Comparison of ENCODE assay signal across 1 fruit fly cellular context in genomic region chr3L:13865484-13865883, dm6.
TF ChIP-seq lines count a peak whose summit lies in the region.

No protein-coding gene starts in this region.

TF ChIP-seq in whole organism, embryonic, 481 proteins besides CTCF, POLR2A, EP300 and RAD21 (continued from another document and continues in another):
- peak; percentile 31 for TF ChIP-seq CG9727 (GFP tag; optimal IDR thresholded peaks at IDR 0.05; lab: Kevin White, UChicago)
- TF ChIP-seq CG13775 (GFP tag; optimal IDR thresholded peaks at IDR 0.05; lab: Kevin White, UChicago) = no peak
- peak; percentile 6 for TF ChIP-seq scrt (GFP tag; optimal IDR thresholded peaks at IDR 0.05; lab: Kevin White, UChicago)
- peak; percentile 58 for TF ChIP-seq stwl (tag; optimal IDR thresholded peaks at IDR 0.05; lab: Kevin White, UChicago)
- peak; percentile 31 for TF ChIP-seq CG10543 (GFP tag; optimal IDR thresholded peaks at IDR 0.05; lab: Kevin White, UChicago)
- peak; percentile 78 for TF ChIP-seq lab (GFP tag; optimal IDR thresholded peaks at IDR 0.05; lab: Kevin White, UChicago)
- TF ChIP-seq Spps (tag; optimal IDR thresholded peaks at IDR 0.05; lab: Kevin White, UChicago) = peak; percentile 86
- no peak for TF ChIP-seq klu (GFP tag; IDR thresholded peaks at IDR 0.05; lab: Robert Waterston, UW)
- TF ChIP-seq corto (GFP tag; optimal IDR thresholded peaks at IDR 0.05; lab: Kevin White, UChicago) = no peak
- TF ChIP-seq org-1 (GFP tag; optimal IDR thresholded peaks at IDR 0.05; lab: Kevin White, UChicago) = peak; percentile 85
- no peak for TF ChIP-seq Dref (GFP tag; IDR thresholded peaks at IDR 0.05; lab: Robert Waterston, UW)
- TF ChIP-seq gsb (GFP tag; IDR thresholded peaks at IDR 0.05; lab: Robert Waterston, UW) = no peak
- peak; percentile 7 for TF ChIP-seq Dek (tag; optimal IDR thresholded peaks at IDR 0.05; lab: Kevin White, UChicago)
- no peak for TF ChIP-seq CG8765 (GFP tag; IDR thresholded peaks at IDR 0.05; lab: Robert Waterston, UW)
- peak in 1 of 2 experiments; percentile 59 for TF ChIP-seq Hr78 (GFP tag; optimal IDR thresholded peaks at IDR 0.05; lab: Kevin White, UChicago)
- TF ChIP-seq CG9932 (GFP tag; IDR thresholded peaks at IDR 0.05; lab: Robert Waterston, UW) = no peak
- no peak for TF ChIP-seq chinmo (GFP tag; IDR thresholded peaks at IDR 0.05; lab: Robert Waterston, UW; ENCODE audit: partially characterized antibody)
- no peak for TF ChIP-seq nmo (GFP tag; optimal IDR thresholded peaks at IDR 0.05; lab: Kevin White, UChicago)
- TF ChIP-seq CG16815 (GFP tag; optimal IDR thresholded peaks at IDR 0.05; lab: Kevin White, UChicago) = no peak
- peak; percentile 64 for TF ChIP-seq NC2α (GFP tag; optimal IDR thresholded peaks at IDR 0.05; lab: Kevin White, UChicago)
- TF ChIP-seq BEAF-32 (GFP tag; optimal IDR thresholded peaks at IDR 0.05; lab: Kevin White, UChicago) = no peak
- TF ChIP-seq ind (GFP tag; optimal IDR thresholded peaks at IDR 0.05; lab: Kevin White, UChicago) = no peak
- no peak for TF ChIP-seq sr (GFP tag; IDR thresholded peaks at IDR 0.05; lab: Robert Waterston, UW)
- no peak for TF ChIP-seq hkb (optimal IDR thresholded peaks at IDR 0.05; lab: Kevin White, UChicago)
- TF ChIP-seq hkb (GFP tag; IDR thresholded peaks at IDR 0.05; lab: Robert Waterston, UW) = peak; percentile 36; the same call in 1 of the 2 replicates
- TF ChIP-seq Hsf (GFP tag; optimal IDR thresholded peaks at IDR 0.05; lab: Kevin White, UChicago) = peak; percentile 31
- 0 out of 3 replicates have a peak, but pooled peaks have one; percentile 38 for TF ChIP-seq z (GFP tag; IDR thresholded peaks at IDR 0.05; lab: Robert Waterston, UW)
- TF ChIP-seq CG18262 (tag; optimal IDR thresholded peaks at IDR 0.05; lab: Kevin White, UChicago) = peak; percentile 78
- peak; percentile 80 for TF ChIP-seq CG12219 (GFP tag; optimal IDR thresholded peaks at IDR 0.05; lab: Kevin White, UChicago)
- TF ChIP-seq p53 (GFP tag; optimal IDR thresholded peaks at IDR 0.05; lab: Kevin White, UChicago) = peak; percentile 24
- peak; percentile 82 for TF ChIP-seq unpg (GFP tag; optimal IDR thresholded peaks at IDR 0.05; lab: Kevin White, UChicago)
- TF ChIP-seq vnd (GFP tag; IDR thresholded peaks at IDR 0.05; lab: Robert Waterston, UW; ENCODE audit: partially characterized antibody) = no peak
- no peak for TF ChIP-seq Dfd (GFP tag; optimal IDR thresholded peaks at IDR 0.05; lab: Kevin White, UChicago)
- TF ChIP-seq Optix (GFP tag; IDR thresholded peaks at IDR 0.05; lab: Robert Waterston, UW) = no peak
- peak; percentile 95 for TF ChIP-seq Kr (GFP tag; optimal IDR thresholded peaks at IDR 0.05; lab: Kevin White, UChicago)
- peak; percentile 20 for TF ChIP-seq Fer2 (tag; optimal IDR thresholded peaks at IDR 0.05; lab: Kevin White, UChicago)
- no peak for TF ChIP-seq CG14441 (GFP tag; IDR thresholded peaks at IDR 0.05; lab: Robert Waterston, UW)
- no peak for TF ChIP-seq tna (GFP tag; IDR thresholded peaks at IDR 0.05; lab: Robert Waterston, UW; ENCODE audit: partially characterized antibody)
- no peak for TF ChIP-seq Myb (GFP tag; optimal IDR thresholded peaks at IDR 0.05; lab: Kevin White, UChicago)
- no peak for TF ChIP-seq CG14667 (GFP tag; IDR thresholded peaks at IDR 0.05; lab: Robert Waterston, UW)
- peak; percentile 72 for TF ChIP-seq CG11504 (tag; optimal IDR thresholded peaks at IDR 0.05; lab: Kevin White, UChicago)
- no peak for TF ChIP-seq dimm (GFP tag; IDR thresholded peaks at IDR 0.05; lab: Robert Waterston, UW)
- TF ChIP-seq CG15269 (tag; optimal IDR thresholded peaks at IDR 0.05; lab: Kevin White, UChicago) = peak; percentile 63
- no peak for TF ChIP-seq CG7745 (tag; optimal IDR thresholded peaks at IDR 0.05; lab: Kevin White, UChicago)
- peak; percentile 60 for TF ChIP-seq grau (tag; optimal IDR thresholded peaks at IDR 0.05; lab: Kevin White, UChicago)
- TF ChIP-seq cwo (GFP tag; optimal IDR thresholded peaks at IDR 0.05; lab: Kevin White, UChicago) = peak; percentile 28
- TF ChIP-seq CG34376 (GFP tag; optimal IDR thresholded peaks at IDR 0.05; lab: Kevin White, UChicago) = no peak
- TF ChIP-seq CG30431 (GFP tag; optimal IDR thresholded peaks at IDR 0.05; lab: Kevin White, UChicago) = peak; percentile 62
- peak; percentile 18 for TF ChIP-seq Hmr (GFP tag; optimal IDR thresholded peaks at IDR 0.05; lab: Kevin White, UChicago)
- peak; percentile 86 for TF ChIP-seq CG2678 (tag; optimal IDR thresholded peaks at IDR 0.05; lab: Kevin White, UChicago)
- no peak for TF ChIP-seq CG11456 (GFP tag; IDR thresholded peaks at IDR 0.05; lab: Robert Waterston, UW)
- TF ChIP-seq slou (GFP tag; optimal IDR thresholded peaks at IDR 0.05; lab: Kevin White, UChicago) = no peak
- peak; percentile 10 for TF ChIP-seq dm (GFP tag; optimal IDR thresholded peaks at IDR 0.05; lab: Kevin White, UChicago)
- peak; percentile 23 for TF ChIP-seq CG18476 (GFP tag; optimal IDR thresholded peaks at IDR 0.05; lab: Kevin White, UChicago)
- TF ChIP-seq CG3281 (GFP tag; optimal IDR thresholded peaks at IDR 0.05; lab: Kevin White, UChicago) = no peak
- peak; percentile 49 for TF ChIP-seq Max (GFP tag; optimal IDR thresholded peaks at IDR 0.05; lab: Kevin White, UChicago)
- peak; percentile 24 for TF ChIP-seq CG33213 (GFP tag; optimal IDR thresholded peaks at IDR 0.05; lab: Kevin White, UChicago)
- TF ChIP-seq az2 (GFP tag; optimal IDR thresholded peaks at IDR 0.05; lab: Kevin White, UChicago) = peak; percentile 35
- peak; percentile 91 for TF ChIP-seq CG1233 (GFP tag; optimal IDR thresholded peaks at IDR 0.05; lab: Kevin White, UChicago)
- peak; percentile 59 for TF ChIP-seq CG8388 (GFP tag; optimal IDR thresholded peaks at IDR 0.05; lab: Kevin White, UChicago)
- TF ChIP-seq kni (GFP tag; optimal IDR thresholded peaks at IDR 0.05; lab: Kevin White, UChicago) = no peak
- peak; percentile 75 for TF ChIP-seq CG1792 (GFP tag; optimal IDR thresholded peaks at IDR 0.05; lab: Kevin White, UChicago)
- TF ChIP-seq CG14014 (GFP tag; IDR thresholded peaks at IDR 0.05; lab: Robert Waterston, UW) = no peak
- peak; percentile 40 for TF ChIP-seq pb (GFP tag; optimal IDR thresholded peaks at IDR 0.05; lab: Kevin White, UChicago)
- TF ChIP-seq nerfin-2 (GFP tag; IDR thresholded peaks at IDR 0.05; lab: Robert Waterston, UW; ENCODE audit: partially characterized antibody) = no peak
- TF ChIP-seq CG8281 (tag; optimal IDR thresholded peaks at IDR 0.05; lab: Kevin White, UChicago) = peak; percentile 63
- TF ChIP-seq CG2875 (GFP tag; optimal IDR thresholded peaks at IDR 0.05; lab: Kevin White, UChicago) = peak; percentile 90
- no peak for TF ChIP-seq Doc2 (GFP tag; IDR thresholded peaks at IDR 0.05; lab: Robert Waterston, UW)
- TF ChIP-seq CG1024 (GFP tag; IDR thresholded peaks at IDR 0.05; lab: Robert Waterston, UW) = peak; percentile 11; the same call in 1 of the 2 replicates
- TF ChIP-seq phol (tag; optimal IDR thresholded peaks at IDR 0.05; lab: Kevin White, UChicago) = peak; percentile 48
- TF ChIP-seq Blimp-1 (GFP tag; optimal IDR thresholded peaks at IDR 0.05; lab: Kevin White, UChicago) = peak; percentile 82
- TF ChIP-seq CG2129 (GFP tag; IDR thresholded peaks at IDR 0.05; lab: Robert Waterston, UW; ENCODE audit: partially characterized antibody) = no peak
- no peak for TF ChIP-seq pita (GFP tag; optimal IDR thresholded peaks at IDR 0.05; lab: Kevin White, UChicago)
- TF ChIP-seq Side (GFP tag; optimal IDR thresholded peaks at IDR 0.05; lab: Kevin White, UChicago) = peak; percentile 68
- TF ChIP-seq C15 (GFP tag; IDR thresholded peaks at IDR 0.05; lab: Robert Waterston, UW) = no peak
- peak; percentile 93 for TF ChIP-seq Med (GFP tag; lab: Kevin White, UChicago)
- no peak for TF ChIP-seq insv (GFP tag; optimal IDR thresholded peaks at IDR 0.05; lab: Kevin White, UChicago)
- TF ChIP-seq CG12769 (tag; optimal IDR thresholded peaks at IDR 0.05; lab: Kevin White, UChicago) = peak; percentile 72
- TF ChIP-seq CG17385 (GFP tag; optimal IDR thresholded peaks at IDR 0.05; lab: Kevin White, UChicago) = peak; percentile 49
- TF ChIP-seq gem (tag; optimal IDR thresholded peaks at IDR 0.05; lab: Kevin White, UChicago) = peak; percentile 77
- no peak for TF ChIP-seq cad (GFP tag; optimal IDR thresholded peaks at IDR 0.05; lab: Kevin White, UChicago)
- no peak for TF ChIP-seq CG6689 (GFP tag; IDR thresholded peaks at IDR 0.05; lab: Robert Waterston, UW)
- TF ChIP-seq CG10274 (GFP tag; optimal IDR thresholded peaks at IDR 0.05; lab: Kevin White, UChicago) = peak; percentile 34
- TF ChIP-seq CG2202 (tag; optimal IDR thresholded peaks at IDR 0.05; lab: Kevin White, UChicago) = peak; percentile 93
- TF ChIP-seq chm (GFP tag; IDR thresholded peaks at IDR 0.05; lab: Robert Waterston, UW) = no peak; the same call in 1 of the 2 replicates
- TF ChIP-seq onecut (GFP tag; IDR thresholded peaks at IDR 0.05; lab: Robert Waterston, UW) = peak; percentile 72
- TF ChIP-seq tx (GFP tag; optimal IDR thresholded peaks at IDR 0.05; lab: Kevin White, UChicago) = no peak
- no peak for TF ChIP-seq Lpt (GFP tag; optimal IDR thresholded peaks at IDR 0.05; lab: Kevin White, UChicago)
- peak in 1 of 2 experiments; percentile 88 for TF ChIP-seq bsh (GFP tag; optimal IDR thresholded peaks at IDR 0.05; lab: Kevin White, UChicago)
- no peak for TF ChIP-seq CG31388 (GFP tag; optimal IDR thresholded peaks at IDR 0.05; lab: Kevin White, UChicago)
- no peak for TF ChIP-seq GATAe (GFP tag; conservative IDR thresholded peaks at IDR 0.05; lab: Robert Waterston, UW)
- no peak; the same call in 2 of the 3 replicates for TF ChIP-seq CG14050 (GFP tag; IDR thresholded peaks at IDR 0.05; lab: Robert Waterston, UW)
- TF ChIP-seq CG17186 (GFP tag; optimal IDR thresholded peaks at IDR 0.05; lab: Kevin White, UChicago) = peak; percentile 69
- no peak for TF ChIP-seq CG2120 (GFP tag; optimal IDR thresholded peaks at IDR 0.05; lab: Kevin White, UChicago)
- TF ChIP-seq CG1602 (GFP tag; optimal IDR thresholded peaks at IDR 0.05; lab: Kevin White, UChicago) = peak; percentile 66
- TF ChIP-seq B-H1 (GFP tag; IDR thresholded peaks at IDR 0.05; lab: Robert Waterston, UW) = no peak
- peak; percentile 87 for TF ChIP-seq HLHmδ (GFP tag; optimal IDR thresholded peaks at IDR 0.05; lab: Kevin White, UChicago)
- TF ChIP-seq Drgx (GFP tag; IDR thresholded peaks at IDR 0.05; lab: Robert Waterston, UW) = no peak
- no peak for TF ChIP-seq knrl (GFP tag; IDR thresholded peaks at IDR 0.05; lab: Robert Waterston, UW; ENCODE audit: partially characterized antibody)
- no peak for TF ChIP-seq nom (GFP tag; optimal IDR thresholded peaks at IDR 0.05; lab: Kevin White, UChicago)
- TF ChIP-seq CrebB (tag; optimal IDR thresholded peaks at IDR 0.05; lab: Kevin White, UChicago) = peak; percentile 82
- TF ChIP-seq ac (GFP tag; optimal IDR thresholded peaks at IDR 0.05; lab: Kevin White, UChicago) = peak; percentile 94
- peak; percentile 91 for TF ChIP-seq CG7987 (GFP tag; optimal IDR thresholded peaks at IDR 0.05; lab: Kevin White, UChicago)
- no peak for TF ChIP-seq Dp (GFP tag; optimal IDR thresholded peaks at IDR 0.05; lab: Kevin White, UChicago)
- TF ChIP-seq ttk (GFP tag; IDR thresholded peaks at IDR 0.05; lab: Robert Waterston, UW) = no peak
- TF ChIP-seq CG42726 (GFP tag; IDR thresholded peaks at IDR 0.05; lab: Robert Waterston, UW; ENCODE audit: partially characterized antibody) = no peak
- TF ChIP-seq CG7928 (GFP tag; optimal IDR thresholded peaks at IDR 0.05; lab: Kevin White, UChicago) = no peak
- TF ChIP-seq CG18011 (GFP tag; optimal IDR thresholded peaks at IDR 0.05; lab: Kevin White, UChicago) = peak; percentile 19
- peak in 1 of 2 experiments; percentile 45 for TF ChIP-seq Hr51 (GFP tag; optimal IDR thresholded peaks at IDR 0.05; lab: Kevin White, UChicago)
- TF ChIP-seq CoRest (tag; optimal IDR thresholded peaks at IDR 0.05; lab: Kevin White, UChicago) = peak; percentile 76
- no peak for TF ChIP-seq ro (GFP tag; IDR thresholded peaks at IDR 0.05; lab: Robert Waterston, UW)
- no peak for TF ChIP-seq ci (GFP tag; IDR thresholded peaks at IDR 0.05; lab: Robert Waterston, UW)
- peak; percentile 61 for TF ChIP-seq ewg (GFP tag; optimal IDR thresholded peaks at IDR 0.05; lab: Kevin White, UChicago)
- TF ChIP-seq CG10321 (GFP tag; IDR thresholded peaks at IDR 0.05; lab: Robert Waterston, UW) = no peak
- TF ChIP-seq CG5953 (GFP tag; IDR thresholded peaks at IDR 0.05; lab: Robert Waterston, UW) = no peak
- no peak for TF ChIP-seq Meics (GFP tag; optimal IDR thresholded peaks at IDR 0.05; lab: Kevin White, UChicago)
- TF ChIP-seq CG12299 (tag; optimal IDR thresholded peaks at IDR 0.05; lab: Kevin White, UChicago) = peak; percentile 55
- TF ChIP-seq Tbp (GFP tag; optimal IDR thresholded peaks at IDR 0.05; lab: Kevin White, UChicago) = no peak
- no peak for TF ChIP-seq sim (GFP tag; IDR thresholded peaks at IDR 0.05; lab: Robert Waterston, UW)
- peak; percentile 5 for TF ChIP-seq CG9609 (GFP tag; optimal IDR thresholded peaks at IDR 0.05; lab: Kevin White, UChicago)
- peak; percentile 10 for TF ChIP-seq CG6683 (GFP tag; optimal IDR thresholded peaks at IDR 0.05; lab: Kevin White, UChicago)
- peak; percentile 5 for TF ChIP-seq maf-S (GFP tag; optimal IDR thresholded peaks at IDR 0.05; lab: Kevin White, UChicago)
- TF ChIP-seq CG32772 (GFP tag; IDR thresholded peaks at IDR 0.05; lab: Robert Waterston, UW) = no peak
- no peak for TF ChIP-seq Atf6 (GFP tag; IDR thresholded peaks at IDR 0.05; lab: Robert Waterston, UW)
- TF ChIP-seq CG15514 (GFP tag; optimal IDR thresholded peaks at IDR 0.05; lab: Kevin White, UChicago) = no peak
- TF ChIP-seq btn (GFP tag; optimal IDR thresholded peaks at IDR 0.05; lab: Kevin White, UChicago) = peak; percentile 59
- TF ChIP-seq Asciz (GFP tag; optimal IDR thresholded peaks at IDR 0.05; lab: Kevin White, UChicago) = peak; percentile 92
- TF ChIP-seq Jarid2 (GFP tag; optimal IDR thresholded peaks at IDR 0.05; lab: Kevin White, UChicago) = peak; percentile 59
- no peak for TF ChIP-seq Hand (GFP tag; optimal IDR thresholded peaks at IDR 0.05; lab: Kevin White, UChicago)
- TF ChIP-seq HLH3B (GFP tag; IDR thresholded peaks at IDR 0.05; lab: Robert Waterston, UW) = no peak; the same call in 1 of the 2 replicates
- no peak for TF ChIP-seq E2f2 (GFP tag; IDR thresholded peaks at IDR 0.05; lab: Robert Waterston, UW)
- TF ChIP-seq crol (GFP tag; IDR thresholded peaks at IDR 0.05; lab: Robert Waterston, UW) = no peak
- peak; percentile 70 for TF ChIP-seq nau (GFP tag; optimal IDR thresholded peaks at IDR 0.05; lab: Kevin White, UChicago)
- peak; percentile 9 for TF ChIP-seq CG12942 (GFP tag; optimal IDR thresholded peaks at IDR 0.05; lab: Kevin White, UChicago)
- TF ChIP-seq crc (GFP tag; optimal IDR thresholded peaks at IDR 0.05; lab: Kevin White, UChicago) = peak; percentile 26
